Fruit fly (Drosophila melanogaster) whole organism, embryonic: ENCODE data around the gene CCT7.

ENCODE experiments used
- Asciz ChIP-seq: fragments of 200-800 bp; sonication (Bioruptor generic); optimal IDR thresholded peaks from 2 replicates; lab custom pipeline; 2017; ENCODE audit warnings: missing biosample characterization, mild to moderate bottlenecking, missing genetic modification characterization, missing genetic modification reagents
- Atf6 ChIP-seq: fragments of 200-800 bp; sonication (Bioruptor generic); IDR thresholded peaks from 2 replicates; pipeline ENCODE4 v1.3.6; 2022; ENCODE audit warnings: missing biosample characterization, missing genetic modification characterization
- Bdp1 ChIP-seq: fragments of 200-800 bp; sonication (Bioruptor generic); optimal IDR thresholded peaks from 3 replicates; lab custom pipeline; 2016; ENCODE audit warnings: missing biosample characterization, missing genetic modification characterization
- BtbVII ChIP-seq: fragments of 200-800 bp; sonication (Bioruptor generic); optimal IDR thresholded peaks from 3 replicates; lab custom pipeline; 2017; ENCODE audit warnings: missing biosample characterization, mild to moderate bottlenecking, missing genetic modification characterization
- CG10462 ChIP-seq: fragments of 200-800 bp; sonication (Bioruptor generic); optimal IDR thresholded peaks from 2 replicates; lab custom pipeline; 2016; ENCODE audit warnings: missing biosample characterization, missing genetic modification characterization
- CG10654 ChIP-seq: fragments of 200-800 bp; sonication (Bioruptor generic); optimal IDR thresholded peaks from 2 replicates; lab custom pipeline; 2016; ENCODE audit warnings: missing biosample characterization, missing genetic modification characterization
- CG12219 ChIP-seq: fragments of 200-800 bp; sonication (Bioruptor generic); optimal IDR thresholded peaks from 3 replicates; lab custom pipeline; 2018; ENCODE audit warnings: missing biosample characterization, mild to moderate bottlenecking, missing genetic modification characterization
- CG12299 ChIP-seq: fragments of 200-800 bp; sonication (Bioruptor generic); optimal IDR thresholded peaks from 2 replicates; lab custom pipeline; 2018; ENCODE audit warnings: missing biosample characterization, mild to moderate bottlenecking, missing genetic modification characterization
- CG14050 ChIP-seq: fragments of 200-800 bp; sonication (Bioruptor generic); IDR thresholded peaks from 3 replicates; pipeline ENCODE4 v1.3.6; 2022; ENCODE audit warnings: missing biosample characterization, missing genetic modification characterization
- CG2889 ChIP-seq: fragments of 200-800 bp; sonication (Bioruptor generic); IDR thresholded peaks from 3 replicates; pipeline ENCODE4 v1.3.6; 2022; ENCODE audit warnings: missing biosample characterization, missing genetic modification characterization
- CG3065 ChIP-seq: fragments of 200-800 bp; sonication (Bioruptor generic); optimal IDR thresholded peaks from 2 replicates; lab custom pipeline; 2016; ENCODE audit warnings: missing biosample characterization, missing genetic modification characterization
- CG32772 ChIP-seq: fragments of 200-800 bp; sonication (Bioruptor generic); IDR thresholded peaks from 2 replicates; pipeline ENCODE4 v1.3.6; 2022; ENCODE audit warnings: missing biosample characterization, missing genetic modification characterization
- CG3281 ChIP-seq: fragments of 200-800 bp; sonication (Bioruptor generic); optimal IDR thresholded peaks from 3 replicates; lab custom pipeline; 2017; ENCODE audit warnings: missing biosample characterization, mild to moderate bottlenecking, missing genetic modification characterization
- CG3838 ChIP-seq: fragments of 200-800 bp; sonication (Bioruptor generic); optimal IDR thresholded peaks from 3 replicates; lab custom pipeline; 2016; ENCODE audit warnings: missing biosample characterization, missing genetic modification characterization
- CG3847 ChIP-seq: fragments of 200-800 bp; sonication (Bioruptor generic); IDR thresholded peaks from 2 replicates; pipeline ENCODE4 v1.3.6; 2022; ENCODE audit warnings: missing biosample characterization, missing genetic modification characterization
- CG43689 ChIP-seq: fragments of 200-800 bp; sonication (Bioruptor generic); IDR thresholded peaks from 2 replicates; pipeline ENCODE4 v1.3.6; 2022; ENCODE audit warnings: missing biosample characterization, missing genetic modification characterization
- CG6765 ChIP-seq: fragments of 200-800 bp; sonication (Bioruptor generic); optimal IDR thresholded peaks from 3 replicates; lab custom pipeline; 2017; ENCODE audit warnings: missing biosample characterization, mild to moderate bottlenecking, missing genetic modification characterization
- CG7745 ChIP-seq: fragments of 200-800 bp; sonication (Bioruptor generic); optimal IDR thresholded peaks from 2 replicates; lab custom pipeline; 2018; ENCODE audit warnings: missing biosample characterization, mild to moderate bottlenecking, missing genetic modification characterization, moderate library complexity
- CG8765 ChIP-seq: fragments of 200-800 bp; sonication (Bioruptor generic); IDR thresholded peaks from 2 replicates; pipeline ENCODE4 v1.3.6; 2022; ENCODE audit warnings: missing biosample characterization, missing genetic modification characterization
- CG9215 ChIP-seq: fragments of 200-800 bp; sonication (Bioruptor generic); IDR thresholded peaks from 2 replicates; pipeline ENCODE4 v1.3.6; 2022; ENCODE audit warnings: missing biosample characterization, missing genetic modification characterization
- CG9817 ChIP-seq: fragments of 200-800 bp; sonication (Bioruptor generic); optimal IDR thresholded peaks from 2 replicates; lab custom pipeline; 2018; ENCODE audit warnings: missing biosample characterization, mild to moderate bottlenecking, missing genetic modification characterization, moderate library complexity
- Camta ChIP-seq: fragments of 200-800 bp; sonication (Bioruptor generic); optimal IDR thresholded peaks from 2 replicates; lab custom pipeline; 2016; ENCODE audit warnings: missing biosample characterization, missing genetic modification characterization
- Ets97D ChIP-seq: fragments of 200-800 bp; sonication (Bioruptor generic); optimal IDR thresholded peaks from 3 replicates; lab custom pipeline; 2016; ENCODE audit warnings: missing biosample characterization, missing genetic modification characterization
- Fer2 ChIP-seq: fragments of 200-800 bp; sonication (Bioruptor generic); optimal IDR thresholded peaks from 2 replicates; lab custom pipeline; 2018; ENCODE audit warnings: missing biosample characterization, mild to moderate bottlenecking, missing genetic modification characterization, moderate library complexity
- Scr ChIP-seq: fragments of 200-800 bp; sonication (Bioruptor generic); IDR thresholded peaks from 2 replicates; pipeline ENCODE4 v1.3.6; 2022; ENCODE audit warnings: missing biosample characterization, missing genetic modification characterization; ENCODE audit not compliant: partially characterized antibody
- Ssrp ChIP-seq: fragments of 200-800 bp; sonication (Bioruptor generic); optimal IDR thresholded peaks from 2 replicates; lab custom pipeline; 2018; ENCODE audit warnings: missing biosample characterization, mild to moderate bottlenecking, missing genetic modification characterization, moderate library complexity
- Tbp ChIP-seq: fragments of >200 bp; optimal IDR thresholded peaks from 2 replicates; lab custom pipeline; 2018; ENCODE audit warnings: missing biosample characterization, missing genetic modification characterization
- Usf ChIP-seq: fragments of 200-800 bp; sonication (Bioruptor generic); optimal IDR thresholded peaks from 2 replicates; lab custom pipeline; 2017; ENCODE audit warnings: missing genotype, missing biosample characterization, missing genetic modification characterization
- YL-1 ChIP-seq: fragments of 200-800 bp; sonication (Bioruptor generic); optimal IDR thresholded peaks from 3 replicates; lab custom pipeline; 2017; ENCODE audit warnings: missing biosample characterization, mild to moderate bottlenecking, missing genetic modification characterization
- al ChIP-seq: fragments of 200-800 bp; sonication (Bioruptor generic); IDR thresholded peaks from 2 replicates; pipeline ENCODE4 v1.3.6; 2022; ENCODE audit warnings: missing biosample characterization, missing genetic modification characterization
- ap ChIP-seq: fragments of 200-800 bp; sonication (Bioruptor generic); IDR thresholded peaks from 2 replicates; pipeline ENCODE4 v1.3.6; 2022; ENCODE audit warnings: missing biosample characterization, missing genetic modification characterization
- cad ChIP-seq: fragments of >200 bp; optimal IDR thresholded peaks from 2 replicates; lab custom pipeline; 2017; ENCODE audit warnings: missing biosample characterization, missing genetic modification characterization
- croc ChIP-seq: fragments of 200-800 bp; sonication (Bioruptor generic); conservative IDR thresholded peaks from 3 replicates; pipeline ENCODE4 v1.3.6; 2022; ENCODE audit warnings: missing biosample characterization, missing genetic modification characterization
- da ChIP-seq: fragments of 200-800 bp; sonication (Bioruptor generic); optimal IDR thresholded peaks from 2 replicates; lab custom pipeline; 2016; ENCODE audit warnings: missing biosample characterization, missing genetic modification characterization
- dati ChIP-seq: fragments of 200-800 bp; sonication (Bioruptor generic); IDR thresholded peaks from 2 replicates; pipeline ENCODE4 v1.3.6; 2022; ENCODE audit warnings: missing biosample characterization, missing genetic modification characterization
- dm ChIP-seq: fragments of 200-800 bp; sonication (Bioruptor generic); optimal IDR thresholded peaks from 3 replicates; lab custom pipeline; 2016; ENCODE audit warnings: missing biosample characterization, missing genetic modification characterization
- fd102C ChIP-seq: fragments of 200-800 bp; sonication (Bioruptor generic); optimal IDR thresholded peaks from 2 replicates; lab custom pipeline; 2018; ENCODE audit warnings: missing biosample characterization, mild to moderate bottlenecking, missing genetic modification characterization, moderate library complexity
- gro ChIP-seq: fragments of 200-800 bp; sonication (Bioruptor generic); optimal IDR thresholded peaks from 2 replicates; lab custom pipeline; 2016; ENCODE audit warnings: missing biosample characterization, missing genetic modification characterization
- jigr1 ChIP-seq: fragments of 200-800 bp; sonication (Bioruptor generic); IDR thresholded peaks from 3 replicates; pipeline ENCODE4 v1.3.6; 2022; ENCODE audit warnings: missing biosample characterization, missing genetic modification characterization
- mld ChIP-seq: fragments of 200-800 bp; sonication (Bioruptor generic); IDR thresholded peaks from 3 replicates; pipeline ENCODE4 v1.3.6; 2022; ENCODE audit warnings: missing biosample characterization, missing genetic modification characterization; ENCODE audit not compliant: partially characterized antibody
- nerfin-1 ChIP-seq: fragments of 200-800 bp; sonication (Bioruptor generic); optimal IDR thresholded peaks from 3 replicates; lab custom pipeline; 2019; ENCODE audit warnings: missing biosample characterization, mild to moderate bottlenecking, missing genetic modification characterization, moderate library complexity
- nmo ChIP-seq: fragments of 200-800 bp; sonication (Bioruptor generic); optimal IDR thresholded peaks from 2 replicates; lab custom pipeline; 2018; ENCODE audit warnings: missing biosample characterization, mild to moderate bottlenecking, missing genetic modification characterization, moderate library complexity
- otp ChIP-seq: fragments of 200-800 bp; sonication (Bioruptor generic); IDR thresholded peaks from 3 replicates; pipeline ENCODE4, ENCODE4 v1.3.6; 2022; ENCODE audit warnings: missing biosample characterization, missing genetic modification characterization
- pho ChIP-seq: fragments of 200-800 bp; sonication (Bioruptor generic); optimal IDR thresholded peaks from 2 replicates; lab custom pipeline; 2016; ENCODE audit warnings: missing biosample characterization, missing genetic modification characterization
- pros ChIP-seq: fragments of 200-800 bp; sonication (Bioruptor generic); optimal IDR thresholded peaks from 3 replicates; lab custom pipeline; 2019; ENCODE audit warnings: missing biosample characterization, mild to moderate bottlenecking, missing genetic modification characterization, moderate library complexity
- repo ChIP-seq: fragments of 200-800 bp; sonication (Bioruptor generic); optimal IDR thresholded peaks from 2 replicates; lab custom pipeline; 2016; ENCODE audit warnings: missing biosample characterization, missing genetic modification characterization
- seq ChIP-seq: fragments of 200-800 bp; sonication (Bioruptor generic); IDR thresholded peaks from 2 replicates; pipeline ENCODE4 v1.3.6; 2022; ENCODE audit warnings: missing biosample characterization, missing genetic modification characterization
- tna ChIP-seq: fragments of 200-800 bp; sonication (Bioruptor generic); IDR thresholded peaks from 2 replicates; pipeline ENCODE4 v1.3.6; 2022; ENCODE audit warnings: missing biosample characterization, missing genetic modification characterization; ENCODE audit not compliant: partially characterized antibody
- z ChIP-seq: fragments of 200-800 bp; sonication (Bioruptor generic); IDR thresholded peaks from 3 replicates; pipeline ENCODE4 v1.3.6; 2022; ENCODE audit warnings: missing biosample characterization, missing genetic modification characterization
- zen ChIP-seq: fragments of 200-800 bp; sonication (Bioruptor generic); optimal IDR thresholded peaks from 3 replicates; lab custom pipeline; 2018; ENCODE audit warnings: missing biosample characterization, mild to moderate bottlenecking, missing genetic modification characterization, moderate library complexity
- zfh2 ChIP-seq: fragments of 200-800 bp; sonication (Bioruptor generic); optimal IDR thresholded peaks from 2 replicates; lab custom pipeline; 2016; ENCODE audit warnings: missing biosample characterization, missing genetic modification characterization

The CCT7 gene

DNA sequence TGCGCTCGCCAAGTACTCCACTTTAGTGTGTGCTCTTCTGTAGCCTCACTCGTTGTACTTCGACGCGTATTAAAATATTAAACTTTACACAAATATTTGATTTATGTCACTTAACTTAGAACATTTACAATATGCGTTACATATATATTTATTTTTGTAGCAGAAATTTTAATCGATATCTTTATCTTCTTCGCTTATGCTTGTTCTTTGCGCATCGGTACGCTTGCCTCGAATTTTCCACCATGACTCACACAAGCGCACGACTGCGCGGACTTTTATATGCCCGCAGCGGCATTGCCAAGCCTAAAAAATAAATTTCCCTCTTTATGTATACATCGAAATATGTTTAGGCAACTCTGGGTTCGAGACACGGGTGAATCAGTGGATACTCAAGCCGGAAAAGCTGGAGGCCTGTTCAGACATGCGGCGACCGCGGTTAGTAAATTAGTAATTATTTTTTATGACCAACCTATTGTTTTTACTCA lies 19.1 kb downstream of the CCT7 start, which contains the start of gene aqz (continued):
- 0 out of 2 replicates have a peak, but pooled peaks have one; percentile 25 for TF ChIP-seq al
- peak; percentile 58 for TF ChIP-seq zfh2 (GFP tag; lab: Kevin White, UChicago)
- TF ChIP-seq dati (GFP tag; lab: Robert Waterston, UW): 0 out of 2 replicates have a peak, but pooled peaks have one; percentile 33
- no peak for TF ChIP-seq CG10462
- TF ChIP-seq CG9215: peak; percentile 100
- peak; percentile 41 for TF ChIP-seq Bdp1 (GFP tag; lab: Kevin White, UChicago)
- TF ChIP-seq Atf6 (GFP tag; lab: Robert Waterston, UW): no peak
- TF ChIP-seq croc (GFP tag; lab: Robert Waterston, UW): no peak
- peak; percentile 69; the same call in 1 of the 3 replicates for TF ChIP-seq mld (GFP tag; lab: Robert Waterston, UW)
- TF ChIP-seq Camta (GFP tag; lab: Kevin White, UChicago): peak; percentile 56
- no peak for TF ChIP-seq CG32772
- TF ChIP-seq CG10654 (GFP tag; lab: Kevin White, UChicago): peak; percentile 18
- peak; percentile 9; the same call in 1 of the 2 replicates for TF ChIP-seq CG8765 (GFP tag; lab: Robert Waterston, UW)
- TF ChIP-seq Asciz (GFP tag; lab: Kevin White, UChicago): peak; percentile 64
- no peak for TF ChIP-seq Fer2 (tag; lab: Kevin White, UChicago)
- peak; percentile 36; the same call in 1 of the 2 replicates for TF ChIP-seq tna
- TF ChIP-seq YL-1 (GFP tag; lab: Kevin White, UChicago): peak; percentile 89
- TF ChIP-seq nerfin-1 (tag; lab: Kevin White, UChicago): peak; percentile 46
- TF ChIP-seq Ssrp (tag; lab: Kevin White, UChicago): no peak
- TF ChIP-seq CG12219: peak; percentile 14
- no peak; the same call in 2 of the 3 replicates for TF ChIP-seq CG14050
- TF ChIP-seq z (GFP tag; lab: Robert Waterston, UW): peak; percentile 21; the same call in 1 of the 3 replicates
- TF ChIP-seq ap: no peak
- no peak for TF ChIP-seq CG43689 (GFP tag; lab: Robert Waterston, UW)
- peak; percentile 80 for TF ChIP-seq zen (tag; lab: Kevin White, UChicago)
- peak; percentile 58 for TF ChIP-seq nmo (GFP tag; lab: Kevin White, UChicago)
- TF ChIP-seq seq (GFP tag; lab: Robert Waterston, UW): peak; percentile 54; the same call in 1 of the 2 replicates
- TF ChIP-seq CG6765 (GFP tag; lab: Kevin White, UChicago): peak; percentile 70
- peak; percentile 88 for TF ChIP-seq CG3847 (GFP tag; lab: Robert Waterston, UW)
- TF ChIP-seq Ets97D (GFP tag; lab: Kevin White, UChicago): peak; percentile 97
- peak; percentile 67 for TF ChIP-seq pho (GFP tag; lab: Kevin White, UChicago)
- peak; percentile 72 for TF ChIP-seq Tbp (GFP tag; lab: Kevin White, UChicago)
- TF ChIP-seq CG2889: peak; percentile 39; the same call in 1 of the 3 replicates
- TF ChIP-seq fd102C (GFP tag; lab: Kevin White, UChicago): peak; percentile 47
- peak; percentile 54 for TF ChIP-seq Scr (GFP tag; lab: Robert Waterston, UW)
- TF ChIP-seq cad (GFP tag; lab: Kevin White, UChicago): peak; percentile 54
- TF ChIP-seq dm (GFP tag; lab: Kevin White, UChicago): peak; percentile 67
- TF ChIP-seq gro (GFP tag; lab: Kevin White, UChicago): peak; percentile 72
- no peak for TF ChIP-seq Usf
- TF ChIP-seq pros: no peak
- TF ChIP-seq jigr1 (GFP tag; lab: Robert Waterston, UW): no peak; the same call in 2 of the 3 replicates
- peak; percentile 66 for TF ChIP-seq CG9817 (tag; lab: Kevin White, UChicago)
- peak; percentile 39 for TF ChIP-seq CG12299 (tag; lab: Kevin White, UChicago)
- TF ChIP-seq BtbVII (GFP tag; lab: Kevin White, UChicago): peak; percentile 22
- peak; percentile 39 for TF ChIP-seq CG3065 (GFP tag; lab: Kevin White, UChicago)
- TF ChIP-seq CG3281 (GFP tag; lab: Kevin White, UChicago): peak; percentile 40
- no peak for TF ChIP-seq repo (GFP tag; lab: Kevin White, UChicago)
- TF ChIP-seq otp (GFP tag; lab: Robert Waterston, UW): no peak
- peak; percentile 46 for TF ChIP-seq da
- no peak for TF ChIP-seq CG3838 (GFP tag; lab: Kevin White, UChicago)
- TF ChIP-seq CG7745 (tag; lab: Kevin White, UChicago): peak; percentile 50
